Fruit fly (Drosophila melanogaster) whole organism, embryonic: ENCODE results near the gene Tmtc4.
A peak's percentile ranks its signal among the peaks of the same experiment; 100 is the strongest.

Experiments
- Abd-B ChIP-seq: fragments of 200-800 bp; sonication (Bioruptor generic); optimal IDR thresholded peaks from 2 replicates; lab custom pipeline; 2018; ENCODE audit warnings: missing biosample characterization, mild to moderate bottlenecking, missing genetic modification characterization, moderate library complexity
- Bteb2 ChIP-seq: fragments of 200-800 bp; sonication (Bioruptor generic); optimal IDR thresholded peaks from 2 replicates; lab custom pipeline; 2016; ENCODE audit warnings: missing biosample characterization, missing genetic modification characterization
- CG12391 ChIP-seq: fragments of 200-800 bp; sonication (Bioruptor generic); optimal IDR thresholded peaks from 3 replicates; lab custom pipeline; 2018; ENCODE audit warnings: missing biosample characterization, mild to moderate bottlenecking, missing genetic modification characterization, moderate library complexity
- CG13296 ChIP-seq: fragments of 200-800 bp; sonication (Bioruptor generic); optimal IDR thresholded peaks from 3 replicates; lab custom pipeline; 2018; ENCODE audit warnings: missing biosample characterization, mild to moderate bottlenecking, missing genetic modification characterization
- CG13424 ChIP-seq: fragments of 200-800 bp; sonication (Bioruptor generic); optimal IDR thresholded peaks from 2 replicates; lab custom pipeline; 2019; ENCODE audit warnings: missing biosample characterization, mild to moderate bottlenecking, missing genetic modification characterization, moderate library complexity
- CG14667 ChIP-seq: fragments of 200-800 bp; sonication (Bioruptor generic); IDR thresholded peaks from 2 replicates; pipeline ENCODE4 v1.3.6; 2022; ENCODE audit warnings: missing biosample characterization, missing genetic modification characterization
- CG14965 ChIP-seq: fragments of 200-800 bp; sonication (Bioruptor generic); optimal IDR thresholded peaks from 2 replicates; lab custom pipeline; 2016; ENCODE audit warnings: missing biosample characterization, missing genetic modification characterization, borderline replicate concordance
- CG15011 ChIP-seq: fragments of 200-800 bp; sonication (Bioruptor generic); optimal IDR thresholded peaks from 3 replicates; lab custom pipeline; 2018; ENCODE audit warnings: missing biosample characterization, mild to moderate bottlenecking, missing genetic modification characterization
- CG16813 ChIP-seq: fragments of 200-800 bp; sonication (Bioruptor generic); IDR thresholded peaks from 3 replicates; pipeline ENCODE4 v1.3.6; 2022; ENCODE audit warnings: missing biosample characterization, missing genetic modification characterization; ENCODE audit not compliant: partially characterized antibody
- CG2129 ChIP-seq: fragments of 200-800 bp; sonication (Bioruptor generic); IDR thresholded peaks from 2 replicates; pipeline ENCODE4 v1.3.6; 2022; ENCODE audit warnings: missing biosample characterization, missing genetic modification characterization; ENCODE audit not compliant: partially characterized antibody
- CG2199 ChIP-seq: fragments of 200-800 bp; sonication (Bioruptor generic); IDR thresholded peaks from 3 replicates; pipeline ENCODE4 v1.3.6; 2022; ENCODE audit warnings: missing biosample characterization, missing genetic modification characterization
- CG2712 ChIP-seq: fragments of 200-800 bp; optimal IDR thresholded peaks from 3 replicates; lab custom pipeline; 2019; ENCODE audit warnings: missing biosample characterization, mild to moderate bottlenecking, missing genetic modification characterization, moderate library complexity
- CG2875 ChIP-seq: fragments of 200-800 bp; sonication (Bioruptor generic); optimal IDR thresholded peaks from 2 replicates; lab custom pipeline; 2017; ENCODE audit warnings: missing biosample characterization, mild to moderate bottlenecking, missing genetic modification characterization, missing genetic modification reagents
- CG4424 ChIP-seq: fragments of 200-800 bp; sonication (Bioruptor generic); optimal IDR thresholded peaks from 3 replicates; lab custom pipeline; 2016; ENCODE audit warnings: missing biosample characterization, missing genetic modification characterization
- CG4707 ChIP-seq: fragments of 200-800 bp; sonication (Bioruptor generic); optimal IDR thresholded peaks from 2 replicates; lab custom pipeline; 2018; ENCODE audit warnings: missing biosample characterization, mild to moderate bottlenecking, missing genetic modification characterization, moderate library complexity
- CG4730 ChIP-seq: fragments of 200-800 bp; sonication (Bioruptor generic); IDR thresholded peaks from 2 replicates; pipeline ENCODE4 v1.3.6; 2022; ENCODE audit warnings: missing biosample characterization, missing genetic modification characterization
- CG7271 ChIP-seq: fragments of 200-800 bp; sonication (Bioruptor generic); optimal IDR thresholded peaks from 2 replicates; lab custom pipeline; 2018; ENCODE audit warnings: missing biosample characterization, mild to moderate bottlenecking, missing genetic modification characterization, moderate library complexity
- CG9437 ChIP-seq: fragments of 200-800 bp; sonication (Bioruptor generic); optimal IDR thresholded peaks from 2 replicates; lab custom pipeline; 2018; ENCODE audit warnings: missing biosample characterization, mild to moderate bottlenecking, missing genetic modification characterization
- CG9817 ChIP-seq: fragments of 200-800 bp; sonication (Bioruptor generic); optimal IDR thresholded peaks from 2 replicates; lab custom pipeline; 2018; ENCODE audit warnings: missing biosample characterization, mild to moderate bottlenecking, missing genetic modification characterization, moderate library complexity
- CG9932 ChIP-seq: fragments of 200-800 bp; sonication (Bioruptor generic); IDR thresholded peaks from 2 replicates; pipeline ENCODE4 v1.3.6; 2022; ENCODE audit warnings: missing biosample characterization, missing genetic modification characterization
- Dad ChIP-seq: fragments of 200-800 bp; sonication (Bioruptor generic); optimal IDR thresholded peaks from 3 replicates; lab custom pipeline; 2016; ENCODE audit warnings: missing biosample characterization, missing genetic modification characterization
- Dll ChIP-seq: fragments of 200-800 bp; sonication (Bioruptor generic); IDR thresholded peaks from 4 replicates; pipeline ENCODE4 v1.3.6; 2022; ENCODE audit warnings: missing biosample characterization, missing genetic modification characterization; ENCODE audit not compliant: partially characterized antibody
- Dp ChIP-seq: fragments of 200-800 bp; sonication (Bioruptor generic); optimal IDR thresholded peaks from 2 replicates; lab custom pipeline; 2018; ENCODE audit warnings: missing biosample characterization, mild to moderate bottlenecking, missing genetic modification characterization, moderate library complexity
- HHEX ChIP-seq: fragments of 200-800 bp; sonication (Bioruptor generic); optimal IDR thresholded peaks from 3 replicates; lab custom pipeline; 2017; ENCODE audit warnings: missing biosample characterization, mild to moderate bottlenecking, missing genetic modification characterization, missing genetic modification reagents
- MESR4 ChIP-seq: fragments of 200-800 bp; sonication (Bioruptor generic); optimal IDR thresholded peaks from 2 replicates; lab custom pipeline; 2018; ENCODE audit warnings: missing biosample characterization, mild to moderate bottlenecking, missing genetic modification characterization, moderate library complexity
- Myb ChIP-seq: fragments of 200-800 bp; sonication (Bioruptor generic); optimal IDR thresholded peaks from 2 replicates; lab custom pipeline; 2016; ENCODE audit warnings: missing biosample characterization, missing genetic modification characterization
- NC2α ChIP-seq: fragments of 200-800 bp; sonication (Bioruptor generic); optimal IDR thresholded peaks from 2 replicates; lab custom pipeline; 2016; ENCODE audit warnings: missing biosample characterization, missing genetic modification characterization
- NC2β ChIP-seq: fragments of 200-800 bp; sonication (Bioruptor generic); optimal IDR thresholded peaks from 2 replicates; lab custom pipeline; 2016; ENCODE audit warnings: missing biosample characterization, missing genetic modification characterization
- Opbp ChIP-seq: fragments of 200-800 bp; sonication (Bioruptor generic); IDR thresholded peaks from 3 replicates; pipeline ENCODE4 v1.3.6; 2022; ENCODE audit warnings: missing biosample characterization, missing genetic modification characterization; ENCODE audit not compliant: partially characterized antibody
- PHDP ChIP-seq: fragments of 200-800 bp; sonication (Bioruptor generic); optimal IDR thresholded peaks from 3 replicates; lab custom pipeline; 2018; ENCODE audit warnings: missing biosample characterization, mild to moderate bottlenecking, missing genetic modification characterization, moderate library complexity
- Scr ChIP-seq: fragments of 200-800 bp; sonication (Bioruptor generic); IDR thresholded peaks from 2 replicates; pipeline ENCODE4 v1.3.6; 2022; ENCODE audit warnings: missing biosample characterization, missing genetic modification characterization; ENCODE audit not compliant: partially characterized antibody
- Side ChIP-seq: fragments of 200-800 bp; sonication (Bioruptor generic); optimal IDR thresholded peaks from 2 replicates; lab custom pipeline; 2016; ENCODE audit warnings: missing biosample characterization, missing genetic modification characterization
- Sox100B ChIP-seq: fragments of 200-800 bp; sonication (Bioruptor generic); optimal IDR thresholded peaks from 3 replicates; lab custom pipeline; 2018; ENCODE audit warnings: missing biosample characterization, mild to moderate bottlenecking, missing genetic modification characterization
- bab2 ChIP-seq: fragments of 200-800 bp; sonication (Bioruptor generic); optimal IDR thresholded peaks from 2 replicates; lab custom pipeline; 2016; ENCODE audit warnings: missing biosample characterization, missing genetic modification characterization
- br ChIP-seq: fragments of >200 bp; optimal IDR thresholded peaks from 2 replicates; lab custom pipeline; 2017
- dysf ChIP-seq: fragments of 200-800 bp; sonication (Bioruptor generic); IDR thresholded peaks from 3 replicates; pipeline ENCODE4 v1.3.6; 2022; ENCODE audit warnings: missing biosample characterization, missing genetic modification characterization
- exex ChIP-seq: fragments of 200-800 bp; sonication (Bioruptor generic); optimal IDR thresholded peaks from 4 replicates; lab custom pipeline; 2018; ENCODE audit warnings: missing biosample characterization, mild to moderate bottlenecking, missing genetic modification characterization, moderate library complexity
- fru ChIP-seq: fragments of >200 bp; optimal IDR thresholded peaks from 2 replicates; lab custom pipeline; 2017
- gem ChIP-seq: fragments of 200-800 bp; sonication (Bioruptor generic); optimal IDR thresholded peaks from 2 replicates; lab custom pipeline; 2019; ENCODE audit warnings: missing biosample characterization, mild to moderate bottlenecking, missing genetic modification characterization, moderate library complexity
- grn ChIP-seq: fragments of 200-800 bp; sonication (Bioruptor generic); optimal IDR thresholded peaks from 3 replicates; lab custom pipeline; 2017; ENCODE audit warnings: missing biosample characterization, missing genetic modification characterization
- gro ChIP-seq: fragments of 200-800 bp; sonication (Bioruptor generic); optimal IDR thresholded peaks from 2 replicates; lab custom pipeline; 2016; ENCODE audit warnings: missing biosample characterization, missing genetic modification characterization
- gt ChIP-seq: fragments of 200-800 bp; sonication (Bioruptor generic); IDR thresholded peaks from 2 replicates; pipeline ENCODE4 v1.3.6; 2022; ENCODE audit warnings: missing biosample characterization, missing genetic modification characterization
- prd ChIP-seq, 3 experiments: fragments of >200 bp in 2 of 3; fragments of 200-800 bp in 1 of 3; sonication (Bioruptor generic) in 1 of 3; optimal IDR thresholded peaks in 2 of 3; IDR thresholded peaks in 1 of 3; 2 replicates in 2 of 3; 3 replicates in 1 of 3; pipeline versions ENCODE4 v1.3.6 to Lab custom; 2017 to 2022; ENCODE audit warnings: missing biosample characterization in 1 of 3, missing genetic modification characterization in 1 of 3
- row ChIP-seq: fragments of 200-800 bp; sonication (Bioruptor generic); IDR thresholded peaks from 3 replicates; pipeline ENCODE4 v1.3.6; 2022; ENCODE audit warnings: missing biosample characterization, missing genetic modification characterization
- slp2 ChIP-seq: fragments of 200-800 bp; sonication (Bioruptor generic); optimal IDR thresholded peaks from 2 replicates; lab custom pipeline; 2016; ENCODE audit warnings: missing biosample characterization, missing genetic modification characterization
- sob ChIP-seq: fragments of 200-800 bp; sonication (Bioruptor generic); IDR thresholded peaks from 2 replicates; pipeline ENCODE4 v1.3.6; 2022; ENCODE audit warnings: missing biosample characterization, missing genetic modification characterization
- trem ChIP-seq: fragments of 200-800 bp; optimal IDR thresholded peaks from 3 replicates; lab custom pipeline; 2019; ENCODE audit warnings: missing biosample characterization, mild to moderate bottlenecking, missing genetic modification characterization, moderate library complexity
- tup ChIP-seq: fragments of 200-800 bp; sonication (Bioruptor generic); optimal IDR thresholded peaks from 2 replicates; lab custom pipeline; 2016; ENCODE audit warnings: missing biosample characterization, mild to moderate bottlenecking, missing genetic modification characterization, moderate library complexity
- zen ChIP-seq: fragments of 200-800 bp; sonication (Bioruptor generic); optimal IDR thresholded peaks from 3 replicates; lab custom pipeline; 2018; ENCODE audit warnings: missing biosample characterization, mild to moderate bottlenecking, missing genetic modification characterization, moderate library complexity
- zen2 ChIP-seq: fragments of 200-800 bp; sonication (Bioruptor generic); IDR thresholded peaks from 3 replicates; pipeline ENCODE4 v1.3.6; 2022; ENCODE audit warnings: missing biosample characterization, missing genetic modification characterization; ENCODE audit not compliant: partially characterized antibody
- zfh2 ChIP-seq: fragments of 200-800 bp; sonication (Bioruptor generic); optimal IDR thresholded peaks from 2 replicates; lab custom pipeline; 2016; ENCODE audit warnings: missing biosample characterization, missing genetic modification characterization

Tmtc4 gene

DNA sequence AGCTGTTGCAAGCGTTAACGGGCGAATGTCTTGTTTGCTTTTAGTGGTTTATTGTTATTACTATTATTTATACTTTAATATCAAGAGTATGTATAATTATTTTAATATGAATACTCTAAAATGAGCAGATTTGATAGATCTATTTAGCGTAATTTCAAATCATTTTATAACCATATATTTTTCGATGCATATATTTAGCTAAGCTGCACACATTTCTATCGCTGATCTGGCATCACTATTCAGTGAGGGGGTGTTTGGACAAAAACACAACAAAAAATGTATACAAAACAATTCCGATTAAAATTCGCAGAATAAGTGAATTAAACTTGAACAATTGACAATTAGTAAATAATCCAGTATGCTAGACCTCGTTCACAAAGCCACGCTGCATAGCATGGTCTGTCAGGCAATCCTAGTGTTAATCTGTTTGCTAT, at the start of gene Tmtc4, which contains the start of gene Trs33:
Gene Tmtc4, plus strand, starts transcription at position 233 of the 434 bp plus-strand sequence.
Gene Trs33, minus strand, starts transcription at position 3 of the 434 bp plus-strand sequence.
- TF ChIP-seq MESR4 (GFP tag; lab: Kevin White, UChicago) (peak; percentile 32), fru (lab: Kevin White, UChicago) (no peak), CG14965 (no peak), grn (GFP tag; lab: Kevin White, UChicago) (no peak), CG2199 (GFP tag; lab: Robert Waterston, UW) (no peak), zen (tag; lab: Kevin White, UChicago) (no peak), gem (tag; lab: Kevin White, UChicago) (peak; percentile 67), gt (GFP tag; lab: Robert Waterston, UW) (no peak), CG14667 (no peak), NC2β (GFP tag; lab: Kevin White, UChicago) (no peak), CG7271 (tag; lab: Kevin White, UChicago) (no peak), sob (GFP tag; lab: Robert Waterston, UW) (no peak), Abd-B (no peak), HHEX (GFP tag; lab: Kevin White, UChicago) (no peak), Sox100B (no peak), CG2129 (no peak), CG2712 (tag; lab: Kevin White, UChicago) (peak; percentile 66), Dll (GFP tag; lab: Robert Waterston, UW) (0 out of 4 replicates have a peak, but pooled peaks have one; percentile 10), CG16813 (GFP tag; lab: Robert Waterston, UW) (no peak), CG13424 (peak; percentile 67), br (lab: Kevin White, UChicago) (no peak), Side (GFP tag; lab: Kevin White, UChicago) (no peak), CG9932 (GFP tag; lab: Robert Waterston, UW) (peak; percentile 50; the same call in 1 of the 2 replicates), CG13296 (GFP tag; lab: Kevin White, UChicago) (peak; percentile 12), bab2 (GFP tag; lab: Kevin White, UChicago) (no peak), zfh2 (GFP tag; lab: Kevin White, UChicago) (no peak), Dad (no peak), exex (tag; lab: Kevin White, UChicago) (peak; percentile 22), NC2α (GFP tag; lab: Kevin White, UChicago) (no peak), Scr (GFP tag; lab: Robert Waterston, UW) (peak; percentile 33; the same call in 1 of the 2 replicates), CG15011 (GFP tag; lab: Kevin White, UChicago) (no peak), Bteb2 (GFP tag; lab: Kevin White, UChicago) (no peak), zen2 (GFP tag; lab: Robert Waterston, UW) (no peak), CG12391 (tag; lab: Kevin White, UChicago) (peak; percentile 72), Myb (GFP tag; lab: Kevin White, UChicago) (no peak), slp2 (no peak), CG9437 (no peak), gro (GFP tag; lab: Kevin White, UChicago) (no peak), prd (optimal IDR thresholded peaks at IDR 0.05; lab: Kevin White, UChicago) (no peak), prd (GFP tag; IDR thresholded peaks at IDR 0.05; lab: Robert Waterston, UW) (no peak), PHDP (tag; lab: Kevin White, UChicago) (peak; percentile 51), CG2875 (GFP tag; lab: Kevin White, UChicago) (no peak), CG4730 (no peak), Opbp (GFP tag; lab: Robert Waterston, UW) (no peak), Dp (GFP tag; lab: Kevin White, UChicago) (no peak), trem (tag; lab: Kevin White, UChicago) (peak; percentile 76), row (GFP tag; lab: Robert Waterston, UW) (peak; percentile 85), CG4424 (GFP tag; lab: Kevin White, UChicago) (peak; percentile 26), tup (no peak), CG9817 (peak; percentile 53), CG4707 (no peak), dysf (GFP tag; lab: Robert Waterston, UW) (no peak)
